Fruit fly (Drosophila melanogaster) whole organism, embryonic: ENCODE results near the gene Ald2.

Source experiments
- ATbp ChIP-seq: fragments of 200-800 bp; sonication (Bioruptor generic); optimal IDR thresholded peaks from 2 replicates; lab custom pipeline; 2017; ENCODE audit warnings: missing biosample characterization, mild to moderate bottlenecking, missing genetic modification characterization, missing genetic modification reagents
- Ada2b ChIP-seq: fragments of 200-800 bp; sonication (Bioruptor generic); IDR thresholded peaks from 2 replicates; pipeline ENCODE4 v1.3.6; 2022; ENCODE audit warnings: missing biosample characterization, missing genetic modification characterization
- Aef1 ChIP-seq: fragments of 200-800 bp; sonication (Bioruptor generic); IDR thresholded peaks from 3 replicates; pipeline ENCODE4 v1.3.6; 2022; ENCODE audit warnings: missing biosample characterization, missing genetic modification characterization
- Atf6 ChIP-seq: fragments of 200-800 bp; sonication (Bioruptor generic); IDR thresholded peaks from 2 replicates; pipeline ENCODE4 v1.3.6; 2022; ENCODE audit warnings: missing biosample characterization, missing genetic modification characterization
- Blimp-1 ChIP-seq: fragments of 200-800 bp; sonication (Bioruptor generic); optimal IDR thresholded peaks from 3 replicates; lab custom pipeline; 2018; ENCODE audit warnings: missing biosample characterization, missing genetic modification characterization, mild to moderate bottlenecking, moderate library complexity, missing genetic modification reagents
- CG10431 ChIP-seq: fragments of 200-800 bp; sonication (Bioruptor generic); optimal IDR thresholded peaks from 3 replicates; lab custom pipeline; 2018; ENCODE audit warnings: missing biosample characterization, mild to moderate bottlenecking, missing genetic modification characterization
- CG10654 ChIP-seq: fragments of 200-800 bp; sonication (Bioruptor generic); optimal IDR thresholded peaks from 2 replicates; lab custom pipeline; 2016; ENCODE audit warnings: missing biosample characterization, missing genetic modification characterization
- CG10959 ChIP-seq: fragments of 200-800 bp; sonication (Bioruptor generic); IDR thresholded peaks from 2 replicates; pipeline ENCODE4 v1.3.6; 2022; ENCODE audit warnings: missing biosample characterization, missing genetic modification characterization
- CG11696 ChIP-seq: fragments of 200-800 bp; sonication (Bioruptor generic); IDR thresholded peaks from 2 replicates; pipeline ENCODE4 v1.3.6; 2022; ENCODE audit warnings: missing biosample characterization, missing genetic modification characterization
- CG12299 ChIP-seq: fragments of 200-800 bp; sonication (Bioruptor generic); optimal IDR thresholded peaks from 2 replicates; lab custom pipeline; 2018; ENCODE audit warnings: missing biosample characterization, mild to moderate bottlenecking, missing genetic modification characterization
- CG13775 ChIP-seq: fragments of 200-800 bp; sonication (Bioruptor generic); optimal IDR thresholded peaks from 3 replicates; lab custom pipeline; 2017; ENCODE audit warnings: missing biosample characterization, mild to moderate bottlenecking, missing genetic modification characterization
- CG15479 ChIP-seq: fragments of 200-800 bp; sonication (Bioruptor generic); optimal IDR thresholded peaks from 3 replicates; lab custom pipeline; 2019; ENCODE audit warnings: missing biosample characterization, mild to moderate bottlenecking, missing genetic modification characterization, moderate library complexity
- CG15696 ChIP-seq: fragments of 200-800 bp; sonication (Bioruptor generic); optimal IDR thresholded peaks from 2 replicates; lab custom pipeline; 2019; ENCODE audit warnings: missing biosample characterization, mild to moderate bottlenecking, missing genetic modification characterization, moderate library complexity
- CG1603 ChIP-seq: fragments of 200-800 bp; sonication (Bioruptor generic); optimal IDR thresholded peaks from 2 replicates; lab custom pipeline; 2019; ENCODE audit warnings: missing biosample characterization, mild to moderate bottlenecking, missing genetic modification characterization, moderate library complexity
- CG17186 ChIP-seq: fragments of 200-800 bp; sonication (Bioruptor generic); optimal IDR thresholded peaks from 3 replicates; lab custom pipeline; 2017; ENCODE audit warnings: missing biosample characterization, missing genetic modification reagents, missing genetic modification characterization
- CG17385 ChIP-seq: fragments of 200-800 bp; sonication (Bioruptor generic); optimal IDR thresholded peaks from 3 replicates; lab custom pipeline; 2018; ENCODE audit warnings: missing biosample characterization, mild to moderate bottlenecking, missing genetic modification characterization
- CG2199 ChIP-seq: fragments of 200-800 bp; sonication (Bioruptor generic); IDR thresholded peaks from 3 replicates; pipeline ENCODE4 v1.3.6; 2022; ENCODE audit warnings: missing biosample characterization, missing genetic modification characterization
- CG30403 ChIP-seq: fragments of 200-800 bp; sonication (Bioruptor generic); optimal IDR thresholded peaks from 3 replicates; lab custom pipeline; 2016; ENCODE audit warnings: missing biosample characterization, missing genetic modification characterization
- CG31388 ChIP-seq: fragments of 200-800 bp; sonication (Bioruptor generic); optimal IDR thresholded peaks from 2 replicates; lab custom pipeline; 2016; ENCODE audit warnings: missing biosample characterization, missing genetic modification characterization
- CG4820 ChIP-seq: fragments of 200-800 bp; sonication (Bioruptor generic); optimal IDR thresholded peaks from 3 replicates; lab custom pipeline; 2016; ENCODE audit warnings: missing biosample characterization, missing genetic modification characterization
- CG5245 ChIP-seq: fragments of 200-800 bp; sonication (Bioruptor generic); optimal IDR thresholded peaks from 3 replicates; lab custom pipeline; 2016; ENCODE audit warnings: missing biosample characterization, missing genetic modification characterization
- CG6689 ChIP-seq: fragments of 200-800 bp; sonication (Bioruptor generic); IDR thresholded peaks from 2 replicates; pipeline ENCODE4 v1.3.6; 2022; ENCODE audit warnings: missing biosample characterization, missing genetic modification characterization
- CG6765 ChIP-seq: fragments of 200-800 bp; sonication (Bioruptor generic); optimal IDR thresholded peaks from 3 replicates; lab custom pipeline; 2017; ENCODE audit warnings: missing biosample characterization, mild to moderate bottlenecking, missing genetic modification characterization
- CG7839 ChIP-seq: fragments of 200-800 bp; sonication (Bioruptor generic); optimal IDR thresholded peaks from 3 replicates; lab custom pipeline; 2018; ENCODE audit warnings: missing biosample characterization, mild to moderate bottlenecking, missing genetic modification characterization, moderate library complexity
- CG8924 ChIP-seq: fragments of 200-800 bp; optimal IDR thresholded peaks from 3 replicates; lab custom pipeline; 2019; ENCODE audit warnings: missing biosample characterization, mild to moderate bottlenecking, missing genetic modification characterization, moderate library complexity
- CG9437 ChIP-seq: fragments of 200-800 bp; sonication (Bioruptor generic); optimal IDR thresholded peaks from 2 replicates; lab custom pipeline; 2018; ENCODE audit warnings: missing biosample characterization, mild to moderate bottlenecking, missing genetic modification characterization
- D19A ChIP-seq: fragments of 200-800 bp; optimal IDR thresholded peaks from 3 replicates; lab custom pipeline; 2019; ENCODE audit warnings: missing biosample characterization, mild to moderate bottlenecking, missing genetic modification characterization, moderate library complexity
- Dad ChIP-seq: fragments of 200-800 bp; sonication (Bioruptor generic); optimal IDR thresholded peaks from 3 replicates; lab custom pipeline; 2016; ENCODE audit warnings: missing biosample characterization, missing genetic modification characterization
- Hmx ChIP-seq: fragments of 200-800 bp; sonication (Bioruptor generic); optimal IDR thresholded peaks from 2 replicates; lab custom pipeline; 2016; ENCODE audit warnings: missing biosample characterization, missing genetic modification characterization
- Hr51 ChIP-seq, 2 experiments: fragments of 200-800 bp; sonication (Bioruptor generic); optimal IDR thresholded peaks; 2 replicates in 1 of 2; 3 replicates in 1 of 2; lab custom pipeline; 2016 to 2018; ENCODE audit warnings: missing biosample characterization in 2 of 2, missing genetic modification characterization in 2 of 2, mild to moderate bottlenecking in 1 of 2, moderate library complexity in 1 of 2
- Max ChIP-seq: fragments of 200-800 bp; sonication (Bioruptor generic); optimal IDR thresholded peaks from 2 replicates; lab custom pipeline; 2016; ENCODE audit warnings: missing biosample characterization, mild to moderate bottlenecking, missing genetic modification characterization
- Rx ChIP-seq: fragments of 200-800 bp; sonication (Bioruptor generic); IDR thresholded peaks from 2 replicates; pipeline ENCODE4 v1.3.6; 2022; ENCODE audit warnings: missing biosample characterization, missing genetic modification characterization
- Sry-δ ChIP-seq: fragments of 200-800 bp; sonication (Bioruptor generic); optimal IDR thresholded peaks from 2 replicates; lab custom pipeline; 2016; ENCODE audit warnings: missing biosample characterization, missing genetic modification characterization
- TFAM ChIP-seq: fragments of 200-800 bp; sonication (Bioruptor generic); optimal IDR thresholded peaks from 2 replicates; lab custom pipeline; 2017; ENCODE audit warnings: missing biosample characterization, missing genetic modification characterization, inconsistent platforms
- YL-1 ChIP-seq: fragments of 200-800 bp; sonication (Bioruptor generic); optimal IDR thresholded peaks from 3 replicates; lab custom pipeline; 2017; ENCODE audit warnings: missing biosample characterization, mild to moderate bottlenecking, missing genetic modification characterization
- al ChIP-seq: fragments of 200-800 bp; sonication (Bioruptor generic); IDR thresholded peaks from 2 replicates; pipeline ENCODE4 v1.3.6; 2022; ENCODE audit warnings: missing biosample characterization, missing genetic modification characterization
- bsh ChIP-seq, 2 experiments: fragments of 200-800 bp; sonication (Bioruptor generic); optimal IDR thresholded peaks; 2 replicates each; lab custom pipeline; 2017 to 2018; ENCODE audit warnings: mild to moderate bottlenecking in 2 of 2, missing biosample characterization in 2 of 2, missing genetic modification characterization in 2 of 2, moderate library complexity in 1 of 2
- croc ChIP-seq: fragments of 200-800 bp; sonication (Bioruptor generic); conservative IDR thresholded peaks from 3 replicates; pipeline ENCODE4 v1.3.6; 2022; ENCODE audit warnings: missing biosample characterization, missing genetic modification characterization
- cwo ChIP-seq: fragments of 200-800 bp; sonication (Bioruptor generic); optimal IDR thresholded peaks from 3 replicates; lab custom pipeline; 2017; ENCODE audit warnings: missing biosample characterization, missing genetic modification characterization, mild to moderate bottlenecking, moderate library complexity, missing genetic modification reagents
- dan ChIP-seq: fragments of 200-800 bp; sonication (Bioruptor generic); IDR thresholded peaks from 2 replicates; pipeline ENCODE4 v1.3.6; 2022; ENCODE audit warnings: missing biosample characterization, missing genetic modification characterization
- dmrt99B ChIP-seq: fragments of 200-800 bp; sonication (Bioruptor generic); optimal IDR thresholded peaks from 2 replicates; lab custom pipeline; 2018; ENCODE audit warnings: missing biosample characterization, mild to moderate bottlenecking, missing genetic modification characterization, moderate library complexity
- esg ChIP-seq: fragments of 200-800 bp; sonication (Bioruptor generic); conservative IDR thresholded peaks from 2 replicates; pipeline ENCODE4 v1.3.6; 2022; ENCODE audit warnings: missing biosample characterization, missing genetic modification characterization
- gsb-n ChIP-seq: fragments of 200-800 bp; sonication (Bioruptor generic); optimal IDR thresholded peaks from 3 replicates; lab custom pipeline; 2018; ENCODE audit warnings: missing biosample characterization, mild to moderate bottlenecking, missing genetic modification characterization
- mld ChIP-seq: fragments of 200-800 bp; sonication (Bioruptor generic); IDR thresholded peaks from 3 replicates; pipeline ENCODE4 v1.3.6; 2022; ENCODE audit warnings: missing biosample characterization, missing genetic modification characterization; ENCODE audit not compliant: partially characterized antibody
- nerfin-2 ChIP-seq: fragments of 200-800 bp; sonication (Bioruptor generic); IDR thresholded peaks from 2 replicates; pipeline ENCODE4 v1.3.6; 2022; ENCODE audit warnings: missing biosample characterization, missing genetic modification characterization; ENCODE audit not compliant: partially characterized antibody
- peb ChIP-seq: fragments of 200-800 bp; sonication (Bioruptor generic); IDR thresholded peaks from 2 replicates; pipeline ENCODE4 v1.3.6; 2022; ENCODE audit warnings: missing biosample characterization, missing genetic modification characterization
- slbo ChIP-seq: fragments of 200-800 bp; sonication (Bioruptor generic); IDR thresholded peaks from 2 replicates; pipeline ENCODE4 v1.3.6; 2022; ENCODE audit warnings: missing biosample characterization, missing genetic modification characterization
- sob ChIP-seq: fragments of 200-800 bp; sonication (Bioruptor generic); IDR thresholded peaks from 2 replicates; pipeline ENCODE4 v1.3.6; 2022; ENCODE audit warnings: missing biosample characterization, missing genetic modification characterization
- trh ChIP-seq: fragments of 200-800 bp; sonication (Bioruptor generic); optimal IDR thresholded peaks from 2 replicates; lab custom pipeline; 2016; ENCODE audit warnings: missing biosample characterization, missing genetic modification characterization
- vvl ChIP-seq: fragments of 200-800 bp; sonication (Bioruptor generic); IDR thresholded peaks from 2 replicates; pipeline ENCODE4 v1.3.6; 2022; ENCODE audit warnings: missing biosample characterization, missing genetic modification characterization

The Ald2 gene

dm6 chr3R:26436540-26436939 lies 22.7 kb downstream of the Ald2 start (continued):
- TF ChIP-seq CG6689 (GFP tag; lab: Robert Waterston, UW) (peak; percentile 50), CG2199 (GFP tag; lab: Robert Waterston, UW) (no peak), CG15479 (no peak), CG30403 (GFP tag; lab: Kevin White, UChicago) (peak; percentile 61), Ada2b (GFP tag; lab: Robert Waterston, UW) (peak; percentile 64), CG5245 (GFP tag; lab: Kevin White, UChicago) (peak; percentile 23), CG7839 (tag; lab: Kevin White, UChicago) (peak; percentile 44), mld (no peak), bsh (GFP tag; optimal IDR thresholded peaks at IDR 0.05; lab: Kevin White, UChicago) (peak in 1 of 2 experiments; percentile 62), CG13775 (peak; percentile 13), slbo (peak; percentile 40; the same call in 1 of the 2 replicates), CG9437 (GFP tag; lab: Kevin White, UChicago) (peak; percentile 2), sob (GFP tag; lab: Robert Waterston, UW) (peak; percentile 34; the same call in 1 of the 2 replicates), CG17385 (peak; percentile 19), Max (GFP tag; lab: Kevin White, UChicago) (no peak), YL-1 (GFP tag; lab: Kevin White, UChicago) (no peak), CG8924 (tag; lab: Kevin White, UChicago) (peak; percentile 34), gsb-n (peak; percentile 35), CG12299 (tag; lab: Kevin White, UChicago) (no peak), CG10431 (no peak), peb (GFP tag; lab: Robert Waterston, UW) (no peak), dmrt99B (tag; lab: Kevin White, UChicago) (peak; percentile 68), ATbp (GFP tag; lab: Kevin White, UChicago) (peak; percentile 38), vvl (peak; percentile 73), dan (GFP tag; lab: Robert Waterston, UW) (no peak), Blimp-1 (GFP tag; lab: Kevin White, UChicago) (peak; percentile 47), CG10959 (GFP tag; lab: Robert Waterston, UW) (0 out of 2 replicates have a peak, but pooled peaks have one; percentile 20), cwo (GFP tag; lab: Kevin White, UChicago) (no peak), Atf6 (GFP tag; lab: Robert Waterston, UW) (peak; percentile 48; the same call in 1 of the 2 replicates), CG15696 (no peak), esg (GFP tag; lab: Robert Waterston, UW) (peak; percentile 33; the same call in 1 of the 2 replicates), CG31388 (GFP tag; lab: Kevin White, UChicago) (no peak), CG4820 (no peak), trh (GFP tag; lab: Kevin White, UChicago) (peak; percentile 41), nerfin-2 (GFP tag; lab: Robert Waterston, UW) (no peak), D19A (tag; lab: Kevin White, UChicago) (peak; percentile 24), CG6765 (GFP tag; lab: Kevin White, UChicago) (no peak), TFAM (GFP tag; lab: Kevin White, UChicago) (no peak), croc (GFP tag; lab: Robert Waterston, UW) (no peak; the same call in 2 of the 3 replicates), al (0 out of 2 replicates have a peak, but pooled peaks have one; percentile 17), Rx (GFP tag; lab: Robert Waterston, UW) (no peak), Sry-δ (GFP tag; lab: Kevin White, UChicago) (no peak), Dad (GFP tag; lab: Kevin White, UChicago) (no peak), CG10654 (GFP tag; lab: Kevin White, UChicago) (peak; percentile 13), Aef1 (peak; percentile 12; the same call in 1 of the 3 replicates), CG17186 (GFP tag; lab: Kevin White, UChicago) (no peak), CG1603 (tag; lab: Kevin White, UChicago) (peak; percentile 83), Hr51 (GFP tag; optimal IDR thresholded peaks at IDR 0.05; lab: Kevin White, UChicago) (peak in 1 of 2 experiments; percentile 68), Hmx (no peak), CG11696 (GFP tag; lab: Robert Waterston, UW) (0 out of 2 replicates have a peak, but pooled peaks have one; percentile 32)
